Worm (Caenorhabditis elegans): ENCODE data around the gene F58E2.3.

DNA sequence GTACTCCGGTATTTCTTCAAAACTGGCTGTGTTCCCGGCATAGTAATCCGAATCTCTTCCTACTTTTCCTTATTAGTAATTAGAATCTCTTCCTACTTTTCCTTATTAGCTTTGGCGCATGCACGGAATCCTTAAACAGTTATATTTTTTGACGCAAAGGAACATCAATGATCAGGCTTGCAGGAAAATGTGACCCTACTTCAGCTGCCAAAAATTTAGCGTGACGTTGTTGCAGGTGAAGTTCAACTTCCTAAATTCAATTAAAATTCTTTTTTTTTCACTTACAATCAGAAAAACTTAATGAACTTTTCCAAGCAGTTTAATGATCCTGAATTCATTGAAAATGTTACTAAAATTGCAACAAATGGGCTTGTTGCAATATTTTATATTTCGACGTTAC lies 26.1 kb downstream of the F58E2.3 start, which contains the start of gene srz-79:
- no peak for TF ChIP-seq ceh-82 (tag; optimal IDR thresholded peaks at IDR 0.05)
- TF ChIP-seq hmg-11 (tag; optimal IDR thresholded peaks at IDR 0.05), result no peak
- TF ChIP-seq snpc-4 (tag; optimal IDR thresholded peaks at IDR 0.05), result no peak
- TF ChIP-seq ztf-4 (tag; optimal IDR thresholded peaks at IDR 0.05), result no peak
- no peak for TF ChIP-seq nhr-12 (tag; optimal IDR thresholded peaks at IDR 0.05)
- no peak for TF ChIP-seq nhr-77 (tag; optimal IDR thresholded peaks at IDR 0.05)
- TF ChIP-seq nhr-237 (tag; optimal IDR thresholded peaks at IDR 0.05), result no peak
- no peak for TF ChIP-seq ceh-16 (tag; optimal IDR thresholded peaks at IDR 0.05)
- no peak for TF ChIP-seq ama-1 (optimal IDR thresholded peaks at IDR 0.05)

Data from whole organism, L3 larva.